Worm (Caenorhabditis elegans): ENCODE measurements around the gene pud-1.2.

ce11 chrV:2308246-2308645 is 14.1 kb downstream of the pud-1.2 start:
- TF ChIP-seq blmp-1 (tag; optimal IDR thresholded peaks at IDR 0.05), result no peak
- no peak for TF ChIP-seq tbx-8 (GFP tag; optimal IDR thresholded peaks at IDR 0.05)
- no peak for TF ChIP-seq mep-1 (tag; optimal IDR thresholded peaks at IDR 0.05)
- no peak for TF ChIP-seq elt-1 (tag; optimal IDR thresholded peaks at IDR 0.05; ENCODE audit: borderline replicate concordance, insufficient read depth)
- no peak for TF ChIP-seq pha-4 (tag; optimal IDR thresholded peaks at IDR 0.05)
- no peak for TF ChIP-seq nhr-12 (tag; optimal IDR thresholded peaks at IDR 0.05)
- TF ChIP-seq ztf-11 (tag; optimal IDR thresholded peaks at IDR 0.05), result no peak

All from whole organism, mixed stage, embryonic.